Fruit fly (Drosophila melanogaster): ENCODE data around the gene dj.
A peak's percentile ranks its signal among the peaks of the same experiment; 100 is the strongest.

Gene dj

DNA sequence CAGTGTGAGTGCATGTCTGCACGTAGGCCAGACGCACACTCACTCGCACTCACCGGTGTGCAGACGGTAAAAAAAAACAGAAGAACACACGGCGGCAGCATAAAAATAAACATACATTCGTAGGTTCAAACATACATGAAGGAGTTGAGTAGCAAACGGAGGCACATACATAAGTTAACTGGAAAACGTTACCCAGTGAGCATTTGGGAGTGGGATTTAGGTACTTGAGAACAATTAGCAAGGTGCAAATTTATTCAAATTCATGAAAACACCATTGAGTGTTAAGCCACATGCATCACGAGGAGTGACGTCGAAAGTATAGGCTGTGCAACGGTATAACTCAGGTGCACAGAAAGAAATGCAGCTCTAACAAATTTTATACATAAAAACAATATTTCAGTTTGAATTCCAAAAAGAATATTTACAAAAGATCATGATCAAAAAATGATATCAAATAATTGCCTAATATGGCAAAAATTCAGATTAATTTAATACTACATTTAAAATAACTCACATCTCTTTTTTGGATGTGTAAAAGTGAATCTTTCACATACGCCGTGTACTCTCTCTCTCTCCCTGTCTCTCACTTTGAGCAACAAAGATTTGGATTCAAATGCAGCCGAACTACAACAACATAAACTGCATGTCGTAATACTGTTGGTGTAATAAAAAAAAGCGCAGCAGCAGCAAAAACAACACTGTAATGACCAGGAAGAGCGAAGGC lies 49.6 kb downstream of the dj start (continued):
- TF ChIP-seq CG11762 (GFP tag; optimal IDR thresholded peaks at IDR 0.05; ENCODE audit: insufficient read depth) (peak; percentile 96), Eip78C (GFP tag) (peak; percentile 100), esn (GFP tag; optimal IDR thresholded peaks at IDR 0.05) (peak; percentile 98), dsx (GFP tag; optimal IDR thresholded peaks at IDR 0.05; ENCODE audit: poor library complexity, severe bottlenecking) (peak; percentile 94), Smox (GFP tag; optimal IDR thresholded peaks at IDR 0.05) (peak; percentile 97), Eip93F (GFP tag; optimal IDR thresholded peaks at IDR 0.05) (peak; percentile 71), CG34406 (GFP tag; optimal IDR thresholded peaks at IDR 0.05) (peak; percentile 96), Lpt (GFP tag; optimal IDR thresholded peaks at IDR 0.05) (peak; percentile 97), fkh (GFP tag; optimal IDR thresholded peaks at IDR 0.05) (no peak)

DNA sequence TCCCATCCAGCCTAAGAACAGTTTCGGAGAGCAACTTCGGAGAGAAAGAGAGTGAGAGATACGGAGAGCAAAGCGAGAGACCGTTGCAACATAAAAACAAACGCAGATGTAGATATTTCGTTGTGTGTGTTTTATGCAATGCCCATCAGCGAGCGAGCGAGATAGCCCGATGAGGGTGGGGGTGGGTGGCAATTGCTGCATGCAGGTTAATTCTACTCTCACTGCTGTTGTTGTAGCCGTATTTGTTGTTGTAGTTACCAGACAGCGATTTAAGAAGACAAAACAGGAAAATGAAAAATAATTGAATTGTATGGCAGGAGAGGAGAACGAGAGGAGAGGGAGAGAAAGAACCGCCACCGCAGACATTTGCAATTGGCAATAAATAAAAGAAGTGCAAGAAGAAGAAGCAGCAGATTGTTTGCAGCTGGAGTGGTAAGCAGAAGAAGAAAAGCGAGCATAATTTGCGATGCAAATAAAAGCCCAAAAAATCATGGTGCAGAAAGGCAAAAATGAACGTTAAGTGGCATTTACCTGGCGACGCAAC lies 50.7 kb downstream of the dj start:
- TF ChIP-seq CG8319 (GFP tag; optimal IDR thresholded peaks at IDR 0.05) (no peak), CG8119 (GFP tag; IDR thresholded peaks at IDR 0.05) (peak; percentile 31; the same call in 1 of the 3 replicates), lz (GFP tag; optimal IDR thresholded peaks at IDR 0.05) (no peak), dsx (GFP tag; optimal IDR thresholded peaks at IDR 0.05; ENCODE audit: poor library complexity, severe bottlenecking) (peak; percentile 64), CG6808 (GFP tag; optimal IDR thresholded peaks at IDR 0.05) (peak; percentile 49), Lpt (GFP tag; optimal IDR thresholded peaks at IDR 0.05) (peak; percentile 24), spab (GFP tag; optimal IDR thresholded peaks at IDR 0.05) (peak; percentile 17), CG3032 (tag; optimal IDR thresholded peaks at IDR 0.05) (peak; percentile 16), Blimp-1 (GFP tag; optimal IDR thresholded peaks at IDR 0.05) (peak; percentile 56), Sox102F (GFP tag; optimal IDR thresholded peaks at IDR 0.05) (peak; percentile 47), CG6276 (GFP tag; optimal IDR thresholded peaks at IDR 0.05) (peak; percentile 23), ss (GFP tag; optimal IDR thresholded peaks at IDR 0.05) (peak in 1 of 2 experiments; percentile 44), vri (GFP tag; optimal IDR thresholded peaks at IDR 0.05) (peak; percentile 81), Eip78C (GFP tag) (peak; percentile 74), CG6854 (GFP tag; optimal IDR thresholded peaks at IDR 0.05) (peak; percentile 87), achi (GFP tag; optimal IDR thresholded peaks at IDR 0.05) (no peak)

Data from whole organism, prepupa.